Worm (Caenorhabditis elegans): Measurements from ENCODE around the gene K05F1.8.

ce11 chrII:5765318-5765717, 34.1 kb downstream of the K05F1.8 start, which contains the start of gene ifb-1:
- no peak for TF ChIP-seq dox-1 (GFP tag; IDR thresholded peaks at IDR 0.05)
- no peak for TF ChIP-seq unc-62 (GFP tag; optimal IDR thresholded peaks at IDR 0.05)

All from whole organism, young adult.